Worm (Caenorhabditis elegans) whole organism, L3 larva: Measurements from ENCODE around the gene srh-24.

Experiments used
- ceh-82 ChIP-seq: fragments of 150-350 bp; optimal IDR thresholded peaks from 2 replicates; lab custom pipeline; 2014; ENCODE audit warnings: missing biosample characterization, missing genetic modification characterization
- elt-2 ChIP-seq: sonication (generic microtip); optimal IDR thresholded peaks from 2 replicates; lab custom pipeline; 2016; ENCODE audit warnings: missing genetic modification reagents, mild to moderate bottlenecking, missing genetic modification characterization, missing compliant biosample characterization
- nhr-12 ChIP-seq: fragments of 150-350 bp; optimal IDR thresholded peaks from 2 replicates; lab custom pipeline; 2014; ENCODE audit warnings: missing biosample characterization, missing genetic modification characterization

DNA sequence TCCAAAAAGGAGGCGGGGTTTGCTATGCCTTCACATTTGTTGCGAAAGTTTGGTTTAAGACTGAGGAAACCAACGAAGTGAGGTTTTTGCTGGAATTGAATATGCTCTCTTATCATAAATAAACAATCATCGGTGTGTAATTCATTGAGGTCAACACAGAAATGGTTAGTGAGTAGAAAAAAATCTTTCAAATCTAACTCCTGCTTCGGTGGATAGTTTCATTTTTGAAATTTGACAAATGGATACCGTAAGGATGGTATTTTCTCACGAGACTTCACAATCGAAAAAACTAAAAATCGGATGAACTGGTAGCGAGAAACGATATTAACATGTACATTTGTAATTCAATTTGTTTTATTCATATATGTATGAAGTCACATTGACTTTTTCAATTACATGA lies 20.0 kb upstream of the srh-24 start, which contains the start of gene eol-1:
- TF ChIP-seq elt-2 (tag; lab: Kevin White, UChicago) (no peak), nhr-12 (tag; lab: Kevin White, UChicago) (no peak), ceh-82 (no peak)
